Fruit fly (Drosophila melanogaster) whole organism, embryonic: ENCODE results near the gene Drsl5.
A peak's percentile ranks its signal among the peaks of the same experiment; 100 is the strongest.

ENCODE experiments used
- Ada2b ChIP-seq: fragments of 200-800 bp; sonication (Bioruptor generic); IDR thresholded peaks from 2 replicates; pipeline ENCODE4 v1.3.6; 2022; ENCODE audit warnings: missing biosample characterization, missing genetic modification characterization
- CG11696 ChIP-seq: fragments of 200-800 bp; sonication (Bioruptor generic); IDR thresholded peaks from 2 replicates; pipeline ENCODE4 v1.3.6; 2022; ENCODE audit warnings: missing biosample characterization, missing genetic modification characterization
- CG12391 ChIP-seq: fragments of 200-800 bp; sonication (Bioruptor generic); optimal IDR thresholded peaks from 3 replicates; lab custom pipeline; 2018; ENCODE audit warnings: missing biosample characterization, mild to moderate bottlenecking, missing genetic modification characterization, moderate library complexity
- CG12769 ChIP-seq: fragments of 200-800 bp; sonication (Bioruptor generic); optimal IDR thresholded peaks from 2 replicates; lab custom pipeline; 2019; ENCODE audit warnings: missing biosample characterization, mild to moderate bottlenecking, missing genetic modification characterization, moderate library complexity
- CG13287 ChIP-seq: fragments of 200-800 bp; sonication (Bioruptor generic); IDR thresholded peaks from 2 replicates; pipeline ENCODE4 v1.3.6; 2022; ENCODE audit warnings: missing biosample characterization, missing genetic modification characterization; ENCODE audit not compliant: partially characterized antibody
- CG15073 ChIP-seq: fragments of 200-800 bp; sonication (Bioruptor generic); optimal IDR thresholded peaks from 2 replicates; lab custom pipeline; 2016; ENCODE audit warnings: missing biosample characterization, missing genetic modification characterization
- CG1602 ChIP-seq: fragments of 200-800 bp; sonication (Bioruptor generic); optimal IDR thresholded peaks from 3 replicates; lab custom pipeline; 2016; ENCODE audit warnings: missing biosample characterization, missing genetic modification characterization
- CG1603 ChIP-seq: fragments of 200-800 bp; sonication (Bioruptor generic); optimal IDR thresholded peaks from 2 replicates; lab custom pipeline; 2019; ENCODE audit warnings: missing biosample characterization, mild to moderate bottlenecking, missing genetic modification characterization, moderate library complexity
- CG17385 ChIP-seq: fragments of 200-800 bp; sonication (Bioruptor generic); optimal IDR thresholded peaks from 3 replicates; lab custom pipeline; 2018; ENCODE audit warnings: missing biosample characterization, mild to moderate bottlenecking, missing genetic modification characterization
- CG18011 ChIP-seq: fragments of 200-800 bp; sonication (Bioruptor generic); optimal IDR thresholded peaks from 2 replicates; lab custom pipeline; 2017; ENCODE audit warnings: missing biosample characterization, missing genetic modification characterization, mild to moderate bottlenecking, moderate library complexity, missing genotype
- CG2199 ChIP-seq: fragments of 200-800 bp; sonication (Bioruptor generic); IDR thresholded peaks from 3 replicates; pipeline ENCODE4 v1.3.6; 2022; ENCODE audit warnings: missing biosample characterization, missing genetic modification characterization
- CG30403 ChIP-seq: fragments of 200-800 bp; sonication (Bioruptor generic); optimal IDR thresholded peaks from 3 replicates; lab custom pipeline; 2016; ENCODE audit warnings: missing biosample characterization, missing genetic modification characterization
- CG31224 ChIP-seq: fragments of 200-800 bp; sonication (Bioruptor generic); IDR thresholded peaks from 2 replicates; pipeline ENCODE4 v1.3.6; 2022; ENCODE audit warnings: missing biosample characterization, missing genetic modification characterization
- CG32532 ChIP-seq: fragments of 200-800 bp; sonication (Bioruptor generic); IDR thresholded peaks from 2 replicates; pipeline ENCODE4 v1.3.6; 2022; ENCODE audit warnings: missing biosample characterization, missing genetic modification characterization
- CG34422 ChIP-seq: fragments of 200-800 bp; sonication (Bioruptor generic); IDR thresholded peaks from 3 replicates; pipeline ENCODE4 v1.3.6; 2022; ENCODE audit warnings: missing biosample characterization, missing genetic modification characterization
- CG42726 ChIP-seq: fragments of 200-800 bp; sonication (Bioruptor generic); IDR thresholded peaks from 2 replicates; pipeline ENCODE4 v1.3.6; 2022; ENCODE audit warnings: missing biosample characterization, missing genetic modification characterization; ENCODE audit not compliant: partially characterized antibody
- CG4328 ChIP-seq: fragments of 200-800 bp; sonication (Bioruptor generic); optimal IDR thresholded peaks from 3 replicates; lab custom pipeline; 2017; ENCODE audit warnings: missing biosample characterization, missing genetic modification reagents, missing genetic modification characterization
- CG7372 ChIP-seq: fragments of 200-800 bp; sonication (Bioruptor generic); IDR thresholded peaks from 2 replicates; pipeline ENCODE4 v1.3.6; 2022; ENCODE audit warnings: missing biosample characterization, missing genetic modification characterization
- CG7987 ChIP-seq: fragments of 200-800 bp; sonication (Bioruptor generic); optimal IDR thresholded peaks from 2 replicates; lab custom pipeline; 2018; ENCODE audit warnings: missing biosample characterization, mild to moderate bottlenecking, missing genetic modification characterization, moderate library complexity
- CG9817 ChIP-seq: fragments of 200-800 bp; sonication (Bioruptor generic); optimal IDR thresholded peaks from 2 replicates; lab custom pipeline; 2018; ENCODE audit warnings: missing biosample characterization, mild to moderate bottlenecking, missing genetic modification characterization, moderate library complexity
- D ChIP-seq, 2 experiments: fragments of 200-800 bp in 1 of 2; fragments of >200 bp in 1 of 2; sonication (Bioruptor generic) in 1 of 2; optimal IDR thresholded peaks; 2 replicates in 1 of 2; 3 replicates in 1 of 2; lab custom pipeline; 2017; ENCODE audit warnings: mild to moderate bottlenecking in 1 of 2, missing biosample characterization in 1 of 2, missing genetic modification characterization in 1 of 2, missing genetic modification reagents in 1 of 2
- Dip2 ChIP-seq: fragments of 200-800 bp; sonication (Bioruptor generic); IDR thresholded peaks from 2 replicates; pipeline ENCODE4 v1.3.6; 2022; ENCODE audit warnings: missing biosample characterization, missing genetic modification characterization
- HLH4C ChIP-seq: fragments of 200-800 bp; sonication (Bioruptor generic); IDR thresholded peaks from 3 replicates; pipeline ENCODE4 v1.3.6; 2022; ENCODE audit warnings: missing biosample characterization, missing genetic modification characterization; ENCODE audit not compliant: partially characterized antibody
- HmgZ ChIP-seq: fragments of 200-800 bp; sonication (Bioruptor generic); optimal IDR thresholded peaks from 2 replicates; lab custom pipeline; 2018; ENCODE audit warnings: missing biosample characterization, mild to moderate bottlenecking, missing genetic modification characterization
- Hmx ChIP-seq: fragments of 200-800 bp; sonication (Bioruptor generic); optimal IDR thresholded peaks from 2 replicates; lab custom pipeline; 2016; ENCODE audit warnings: missing biosample characterization, missing genetic modification characterization
- Optix ChIP-seq: fragments of 200-800 bp; sonication (Bioruptor generic); IDR thresholded peaks from 3 replicates; pipeline ENCODE4 v1.3.6; 2022; ENCODE audit warnings: missing biosample characterization, missing genetic modification characterization
- PHDP ChIP-seq: fragments of 200-800 bp; sonication (Bioruptor generic); optimal IDR thresholded peaks from 3 replicates; lab custom pipeline; 2018; ENCODE audit warnings: missing biosample characterization, mild to moderate bottlenecking, missing genetic modification characterization, moderate library complexity
- TFAM ChIP-seq: fragments of 200-800 bp; sonication (Bioruptor generic); optimal IDR thresholded peaks from 2 replicates; lab custom pipeline; 2017; ENCODE audit warnings: missing biosample characterization, missing genetic modification characterization, inconsistent platforms
- Usf ChIP-seq: fragments of 200-800 bp; sonication (Bioruptor generic); optimal IDR thresholded peaks from 2 replicates; lab custom pipeline; 2017; ENCODE audit warnings: missing genotype, missing biosample characterization, missing genetic modification characterization
- Vsx1 ChIP-seq: fragments of 200-800 bp; sonication (Bioruptor generic); optimal IDR thresholded peaks from 2 replicates; lab custom pipeline; 2017; ENCODE audit warnings: missing biosample characterization, mild to moderate bottlenecking, missing genetic modification characterization, missing genetic modification reagents
- YL-1 ChIP-seq: fragments of 200-800 bp; sonication (Bioruptor generic); optimal IDR thresholded peaks from 3 replicates; lab custom pipeline; 2017; ENCODE audit warnings: missing biosample characterization, mild to moderate bottlenecking, missing genetic modification characterization
- az2 ChIP-seq: fragments of 200-800 bp; sonication (Bioruptor generic); optimal IDR thresholded peaks from 3 replicates; lab custom pipeline; 2016; ENCODE audit warnings: missing biosample characterization, missing genetic modification characterization
- bbx ChIP-seq: fragments of 200-800 bp; sonication (Bioruptor generic); IDR thresholded peaks from 2 replicates; pipeline ENCODE4 v1.3.6; 2022; ENCODE audit warnings: missing biosample characterization, missing genetic modification characterization; ENCODE audit not compliant: partially characterized antibody
- cad ChIP-seq: fragments of >200 bp; optimal IDR thresholded peaks from 2 replicates; lab custom pipeline; 2017; ENCODE audit warnings: missing biosample characterization, missing genetic modification characterization
- cg ChIP-seq: fragments of 200-800 bp; sonication (Bioruptor generic); optimal IDR thresholded peaks from 3 replicates; lab custom pipeline; 2019; ENCODE audit warnings: missing biosample characterization, mild to moderate bottlenecking, missing genetic modification characterization, moderate library complexity
- chinmo ChIP-seq: fragments of 200-800 bp; sonication (Bioruptor generic); IDR thresholded peaks from 4 replicates; pipeline ENCODE4 v1.3.6; 2022; ENCODE audit warnings: missing biosample characterization, missing genetic modification characterization; ENCODE audit not compliant: partially characterized antibody
- crp ChIP-seq, 2 experiments: fragments of 200-800 bp; sonication (Bioruptor generic); optimal IDR thresholded peaks; 2 replicates in 1 of 2; 3 replicates in 1 of 2; lab custom pipeline; 2017; ENCODE audit warnings: missing biosample characterization in 2 of 2, missing genetic modification characterization in 2 of 2, mild to moderate bottlenecking in 1 of 2, moderate library complexity in 1 of 2
- dan ChIP-seq: fragments of 200-800 bp; sonication (Bioruptor generic); IDR thresholded peaks from 2 replicates; pipeline ENCODE4 v1.3.6; 2022; ENCODE audit warnings: missing biosample characterization, missing genetic modification characterization
- dimm ChIP-seq: fragments of 200-800 bp; sonication (Bioruptor generic); IDR thresholded peaks from 2 replicates; pipeline ENCODE4 v1.3.6; 2022; ENCODE audit warnings: missing biosample characterization, missing genetic modification characterization
- dmrt99B ChIP-seq: fragments of 200-800 bp; sonication (Bioruptor generic); optimal IDR thresholded peaks from 2 replicates; lab custom pipeline; 2018; ENCODE audit warnings: missing biosample characterization, mild to moderate bottlenecking, missing genetic modification characterization, moderate library complexity
- fd102C ChIP-seq: fragments of 200-800 bp; sonication (Bioruptor generic); optimal IDR thresholded peaks from 2 replicates; lab custom pipeline; 2018; ENCODE audit warnings: missing biosample characterization, mild to moderate bottlenecking, missing genetic modification characterization, moderate library complexity
- grn ChIP-seq: fragments of 200-800 bp; sonication (Bioruptor generic); optimal IDR thresholded peaks from 3 replicates; lab custom pipeline; 2017; ENCODE audit warnings: missing biosample characterization, missing genetic modification characterization
- mld ChIP-seq: fragments of 200-800 bp; sonication (Bioruptor generic); IDR thresholded peaks from 3 replicates; pipeline ENCODE4 v1.3.6; 2022; ENCODE audit warnings: missing biosample characterization, missing genetic modification characterization; ENCODE audit not compliant: partially characterized antibody
- row ChIP-seq: fragments of 200-800 bp; sonication (Bioruptor generic); IDR thresholded peaks from 3 replicates; pipeline ENCODE4 v1.3.6; 2022; ENCODE audit warnings: missing biosample characterization, missing genetic modification characterization
- sens ChIP-seq: fragments of 200-800 bp; sonication (Bioruptor generic); peaks from one replicate; lab custom pipeline; 2016; ENCODE audit warnings: missing biosample characterization, missing genetic modification characterization
- slbo ChIP-seq: fragments of 200-800 bp; sonication (Bioruptor generic); IDR thresholded peaks from 2 replicates; pipeline ENCODE4 v1.3.6; 2022; ENCODE audit warnings: missing biosample characterization, missing genetic modification characterization
- sqz ChIP-seq: fragments of 200-800 bp; sonication (Bioruptor generic); optimal IDR thresholded peaks from 3 replicates; lab custom pipeline; 2018; ENCODE audit warnings: missing biosample characterization, mild to moderate bottlenecking, missing genetic modification characterization
- stwl ChIP-seq: fragments of 200-800 bp; sonication (Bioruptor generic); optimal IDR thresholded peaks from 3 replicates; lab custom pipeline; 2018; ENCODE audit warnings: missing biosample characterization, mild to moderate bottlenecking, missing genetic modification characterization, moderate library complexity
- tgo ChIP-seq: fragments of 200-800 bp; sonication (Bioruptor generic); IDR thresholded peaks from 3 replicates; pipeline ENCODE4 v1.3.6; 2022; ENCODE audit warnings: missing biosample characterization, missing genetic modification characterization
- zfh1 ChIP-seq: fragments of 200-800 bp; sonication (Bioruptor generic); IDR thresholded peaks from 3 replicates; pipeline ENCODE4 v1.3.6; 2022; ENCODE audit warnings: missing biosample characterization, missing genetic modification characterization

Drsl5 gene

DNA sequence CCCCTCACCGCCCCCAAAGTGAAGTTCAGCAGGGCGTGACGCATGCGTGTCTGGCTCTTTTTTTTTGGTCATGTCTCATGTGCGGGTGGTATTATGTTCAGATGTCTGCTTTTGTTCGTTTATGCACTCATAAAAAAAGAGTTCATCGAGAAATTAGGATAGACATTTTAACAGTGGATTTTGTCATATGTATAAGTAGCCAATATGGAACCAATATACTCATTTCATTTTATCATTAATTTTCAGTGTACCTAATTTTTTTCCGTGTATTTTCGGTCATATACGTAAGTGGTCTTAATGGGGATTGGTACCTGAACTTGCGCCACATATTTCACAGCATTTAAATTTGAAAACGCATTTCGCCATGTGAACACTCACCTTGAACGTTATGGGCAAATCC lies 16.2 kb upstream of the Drsl5 start (continued):
- TF ChIP-seq CG31224 (GFP tag; lab: Robert Waterston, UW) (peak; percentile 44; the same call in 1 of the 2 replicates), chinmo (GFP tag; lab: Robert Waterston, UW) (no peak), CG7987 (GFP tag; lab: Kevin White, UChicago) (peak; percentile 19), cad (GFP tag; lab: Kevin White, UChicago) (no peak), zfh1 (GFP tag; lab: Robert Waterston, UW) (peak; percentile 68; the same call in 2 of the 3 replicates), Dip2 (GFP tag; lab: Robert Waterston, UW) (no peak), dmrt99B (tag; lab: Kevin White, UChicago) (peak; percentile 83), crp (GFP tag; optimal IDR thresholded peaks at IDR 0.05; lab: Kevin White, UChicago) (no peak), CG2199 (GFP tag; lab: Robert Waterston, UW) (peak; percentile 69; the same call in 1 of the 3 replicates), CG30403 (GFP tag; lab: Kevin White, UChicago) (peak; percentile 55), dan (GFP tag; lab: Robert Waterston, UW) (no peak), sens (GFP tag; lab: Kevin White, UChicago) (peak; percentile 94), HLH4C (GFP tag; lab: Robert Waterston, UW) (no peak), Vsx1 (GFP tag; lab: Kevin White, UChicago) (peak; percentile 23), D (optimal IDR thresholded peaks at IDR 0.05; lab: Kevin White, UChicago) (no peak), D (GFP tag; optimal IDR thresholded peaks at IDR 0.05; lab: Kevin White, UChicago) (peak; percentile 53), sqz (peak; percentile 74), CG1603 (peak; percentile 78), cg (GFP tag; lab: Kevin White, UChicago) (no peak), CG1602 (GFP tag; lab: Kevin White, UChicago) (peak; percentile 29), CG42726 (no peak), mld (GFP tag; lab: Robert Waterston, UW) (no peak), row (peak; percentile 73), CG15073 (GFP tag; lab: Kevin White, UChicago) (no peak), slbo (GFP tag; lab: Robert Waterston, UW) (peak; percentile 66), Usf (GFP tag; lab: Kevin White, UChicago) (no peak), dimm (GFP tag; lab: Robert Waterston, UW) (no peak), TFAM (GFP tag; lab: Kevin White, UChicago) (no peak), fd102C (no peak), CG9817 (tag; lab: Kevin White, UChicago) (peak; percentile 24), CG32532 (GFP tag; lab: Robert Waterston, UW) (no peak), stwl (tag; lab: Kevin White, UChicago) (no peak), grn (GFP tag; lab: Kevin White, UChicago) (no peak), HmgZ (tag; lab: Kevin White, UChicago) (peak; percentile 8), Ada2b (peak; percentile 73), CG4328 (no peak), az2 (GFP tag; lab: Kevin White, UChicago) (peak; percentile 44), tgo (peak; percentile 72), Hmx (GFP tag; lab: Kevin White, UChicago) (no peak), CG7372 (GFP tag; lab: Robert Waterston, UW) (0 out of 2 replicates have a peak, but pooled peaks have one; percentile 30), CG11696 (peak; percentile 55; the same call in 1 of the 2 replicates), CG18011 (GFP tag; lab: Kevin White, UChicago) (no peak), CG17385 (peak; percentile 54), CG12391 (peak; percentile 61), Optix (peak; percentile 45; the same call in 1 of the 3 replicates), PHDP (tag; lab: Kevin White, UChicago) (no peak), CG12769 (peak; percentile 29), CG34422 (peak; percentile 63; the same call in 1 of the 3 replicates), bbx (GFP tag; lab: Robert Waterston, UW) (no peak), CG13287 (no peak), YL-1 (GFP tag; lab: Kevin White, UChicago) (no peak)
